Worm (Caenorhabditis elegans): ENCODE measurements around the gene F14F7.7.

F14F7.7 gene

DNA sequence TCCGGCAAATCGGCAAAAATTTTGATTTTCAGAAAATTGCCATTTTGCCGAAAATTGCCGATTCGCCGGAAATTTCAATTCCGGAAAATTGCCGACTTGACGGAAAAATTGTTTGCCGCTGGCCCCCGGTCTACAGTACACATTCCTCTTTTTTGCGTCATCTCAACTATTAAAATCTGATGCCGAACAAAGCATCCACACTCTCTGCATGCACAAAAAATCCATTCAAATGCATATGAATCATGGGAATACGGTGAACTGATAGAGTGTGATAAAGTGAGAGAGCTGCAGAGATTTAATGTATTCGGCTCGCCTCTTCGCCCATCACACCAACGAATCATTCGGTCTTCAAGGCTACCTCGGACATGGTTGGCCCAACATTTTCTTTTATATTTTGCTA is at the start of gene F14F7.7:
Gene F14F7.7, plus strand, starts transcription at position 354 of the 400 bp plus-strand sequence.
- TF ChIP-seq sea-1 (GFP tag; conservative IDR thresholded peaks at IDR 0.05) = no peak
- TF ChIP-seq ceh-36 (tag; optimal IDR thresholded peaks at IDR 0.05) = no peak
- TF ChIP-seq ama-1 (optimal IDR thresholded peaks at IDR 0.05) = no peak
- TF ChIP-seq hnd-1 (tag; optimal IDR thresholded peaks at IDR 0.05) = no peak
- TF ChIP-seq hmbx-1 (tag; optimal IDR thresholded peaks at IDR 0.05) = no peak
- no peak for TF ChIP-seq aly-1 (tag; optimal IDR thresholded peaks at IDR 0.05)
- TF ChIP-seq flt-1 (GFP tag; IDR thresholded peaks at IDR 0.05) = no peak
- TF ChIP-seq tra-4 (tag; optimal IDR thresholded peaks at IDR 0.05) = no peak
- no peak for TF ChIP-seq scrt-1 (GFP tag; IDR thresholded peaks at IDR 0.05)
- TF ChIP-seq tbx-11 (GFP tag; IDR thresholded peaks at IDR 0.05) = no peak
- no peak for TF ChIP-seq ets-7 (tag; optimal IDR thresholded peaks at IDR 0.05)
- no peak for TF ChIP-seq pes-1 (GFP tag; IDR thresholded peaks at IDR 0.05)
- TF ChIP-seq hmg-4 (GFP tag; optimal IDR thresholded peaks at IDR 0.05) = no peak
- TF ChIP-seq tbx-37 (GFP tag; conservative IDR thresholded peaks at IDR 0.05) = no peak
- no peak for TF ChIP-seq ceh-13 (GFP tag; optimal IDR thresholded peaks at IDR 0.05)
- no peak for TF ChIP-seq B0310.2 (tag; optimal IDR thresholded peaks at IDR 0.05)
- no peak for TF ChIP-seq F13C5.2 (tag; optimal IDR thresholded peaks at IDR 0.05)

DNA sequence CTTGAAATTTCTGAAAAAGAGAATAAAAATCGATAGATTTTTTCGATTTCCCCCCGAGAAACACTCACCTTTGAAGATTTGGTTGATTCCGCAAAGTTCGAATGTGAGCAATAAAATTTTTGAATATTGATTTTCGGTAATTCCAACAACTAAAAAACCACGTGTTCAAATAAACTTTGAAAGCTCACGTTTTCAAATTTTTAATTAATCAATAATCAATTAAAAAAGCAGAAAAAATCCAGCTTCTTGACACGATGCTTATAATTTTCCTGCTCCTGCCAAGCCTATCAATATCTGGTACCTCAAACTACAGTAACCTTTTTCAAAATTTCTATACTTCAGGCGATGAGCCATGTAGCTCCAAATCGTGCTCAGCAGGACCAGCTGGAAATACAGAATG is 43.3 kb upstream of the F14F7.7 start, which contains the start of gene ZK1010.5:
Gene ZK1010.5, minus strand, starts transcription at position 101 of the 400 bp plus-strand sequence.
- TF ChIP-seq tbx-37 (GFP tag; conservative IDR thresholded peaks at IDR 0.05) (no peak), ets-7 (tag; optimal IDR thresholded peaks at IDR 0.05) (no peak), ama-1 (optimal IDR thresholded peaks at IDR 0.05) (no peak), ceh-36 (tag; optimal IDR thresholded peaks at IDR 0.05) (no peak), B0310.2 (tag; optimal IDR thresholded peaks at IDR 0.05) (no peak), pes-1 (GFP tag; IDR thresholded peaks at IDR 0.05) (no peak), F13C5.2 (tag; optimal IDR thresholded peaks at IDR 0.05) (no peak), scrt-1 (GFP tag; IDR thresholded peaks at IDR 0.05) (no peak), hmg-4 (GFP tag; optimal IDR thresholded peaks at IDR 0.05) (no peak), ceh-13 (GFP tag; optimal IDR thresholded peaks at IDR 0.05) (no peak), hnd-1 (tag; optimal IDR thresholded peaks at IDR 0.05) (no peak), aly-1 (tag; optimal IDR thresholded peaks at IDR 0.05) (no peak), flt-1 (GFP tag; IDR thresholded peaks at IDR 0.05) (no peak), tbx-11 (GFP tag; IDR thresholded peaks at IDR 0.05) (no peak), sea-1 (GFP tag; conservative IDR thresholded peaks at IDR 0.05) (no peak), hmbx-1 (tag; optimal IDR thresholded peaks at IDR 0.05) (no peak), tra-4 (tag; optimal IDR thresholded peaks at IDR 0.05) (no peak)

DNA sequence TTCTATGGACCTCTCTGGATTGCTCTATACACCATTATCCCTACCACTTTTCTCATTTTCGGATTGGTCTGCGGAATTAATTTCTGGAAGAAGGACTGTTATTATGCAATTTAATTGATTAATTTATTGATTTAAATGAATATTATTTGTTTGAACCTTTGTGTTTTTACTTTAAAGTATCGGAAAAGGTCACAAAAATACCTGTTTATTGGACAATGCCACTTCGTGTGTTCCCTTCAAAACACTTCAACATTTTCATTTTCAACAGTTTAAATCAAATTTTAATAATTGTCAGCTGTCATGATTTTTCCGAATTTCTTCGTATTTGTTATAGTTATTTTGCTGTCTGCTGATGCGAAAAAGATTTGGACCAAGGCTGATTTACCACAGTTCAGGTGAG is 39.7 kb upstream of the F14F7.7 start, which contains the start of gene ZK1010.12:
Gene ZK1010.12, plus strand, starts transcription at position 301 of the 400 bp plus-strand sequence.
- TF ChIP-seq tra-4 (tag; optimal IDR thresholded peaks at IDR 0.05) (no peak), B0310.2 (tag; optimal IDR thresholded peaks at IDR 0.05) (no peak), tbx-37 (GFP tag; conservative IDR thresholded peaks at IDR 0.05) (no peak), F13C5.2 (tag; optimal IDR thresholded peaks at IDR 0.05) (no peak), hmbx-1 (tag; optimal IDR thresholded peaks at IDR 0.05) (no peak), flt-1 (GFP tag; IDR thresholded peaks at IDR 0.05) (no peak), hmg-4 (GFP tag; optimal IDR thresholded peaks at IDR 0.05) (no peak), pes-1 (GFP tag; IDR thresholded peaks at IDR 0.05) (no peak), sea-1 (GFP tag; conservative IDR thresholded peaks at IDR 0.05) (no peak), ets-7 (tag; optimal IDR thresholded peaks at IDR 0.05) (no peak), tbx-11 (GFP tag; IDR thresholded peaks at IDR 0.05) (no peak), scrt-1 (GFP tag; IDR thresholded peaks at IDR 0.05) (no peak), ama-1 (optimal IDR thresholded peaks at IDR 0.05) (no peak)

DNA sequence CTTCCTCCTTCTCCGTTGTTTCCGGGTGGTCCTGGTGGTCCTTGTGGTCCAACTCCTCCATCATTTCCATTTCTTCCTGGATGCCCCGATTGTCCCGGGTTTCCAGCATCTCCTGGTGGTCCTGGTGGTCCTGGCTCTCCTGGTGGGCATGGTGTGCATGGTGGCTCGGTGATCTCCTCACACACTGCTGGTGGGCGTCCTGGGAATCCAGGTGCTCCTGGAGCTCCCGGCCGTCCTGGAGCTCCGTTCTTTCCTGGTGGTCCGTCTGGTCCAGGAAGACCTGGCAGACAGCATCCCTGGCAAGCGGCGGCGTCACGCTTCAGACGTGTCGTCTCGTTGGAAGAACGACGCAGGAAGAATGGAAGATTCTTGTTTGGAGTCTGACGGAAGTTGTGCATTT is 37.6 kb upstream of the F14F7.7 start:
- TF ChIP-seq ets-7 (tag; optimal IDR thresholded peaks at IDR 0.05) = no peak
- no peak for TF ChIP-seq tbx-11 (GFP tag; IDR thresholded peaks at IDR 0.05)
- no peak for TF ChIP-seq hmbx-1 (tag; optimal IDR thresholded peaks at IDR 0.05)
- no peak for TF ChIP-seq ceh-13 (GFP tag; optimal IDR thresholded peaks at IDR 0.05)
- TF ChIP-seq aly-1 (tag; optimal IDR thresholded peaks at IDR 0.05) = no peak
- no peak for TF ChIP-seq tra-4 (tag; optimal IDR thresholded peaks at IDR 0.05)
- TF ChIP-seq tbx-37 (GFP tag; conservative IDR thresholded peaks at IDR 0.05) = no peak
- TF ChIP-seq hmg-4 (GFP tag; optimal IDR thresholded peaks at IDR 0.05) = no peak
- no peak for TF ChIP-seq B0310.2 (tag; optimal IDR thresholded peaks at IDR 0.05)
- TF ChIP-seq hnd-1 (tag; optimal IDR thresholded peaks at IDR 0.05) = no peak
- no peak for TF ChIP-seq ama-1 (optimal IDR thresholded peaks at IDR 0.05)

DNA sequence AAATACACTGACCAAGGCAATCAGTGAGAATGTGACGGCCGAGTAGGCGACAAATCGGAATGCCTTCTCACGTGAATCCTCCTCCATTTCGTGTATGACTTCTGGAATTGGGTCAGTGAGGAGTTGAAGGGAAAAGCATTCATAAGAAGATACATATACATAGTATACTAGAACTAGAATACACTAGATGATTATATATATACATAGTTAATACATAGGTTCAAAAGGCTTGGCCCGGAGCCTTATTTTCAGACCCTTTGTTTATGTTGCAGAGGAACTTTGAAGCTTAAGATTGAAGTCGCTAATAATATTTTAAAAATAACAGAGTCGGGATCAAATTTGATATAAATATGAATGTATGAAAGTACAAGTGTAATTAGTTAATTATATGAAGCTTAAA is 37.1 kb upstream of the F14F7.7 start, which contains the start of gene col-97:
Gene col-97, minus strand, starts transcription at position 101 of the 400 bp plus-strand sequence.
- no peak for TF ChIP-seq tra-4 (tag; optimal IDR thresholded peaks at IDR 0.05)
- TF ChIP-seq ets-7 (tag; optimal IDR thresholded peaks at IDR 0.05) = no peak
- TF ChIP-seq tbx-11 (GFP tag; IDR thresholded peaks at IDR 0.05) = no peak
- TF ChIP-seq sea-1 (GFP tag; conservative IDR thresholded peaks at IDR 0.05) = no peak
- no peak for TF ChIP-seq ama-1 (optimal IDR thresholded peaks at IDR 0.05)
- no peak for TF ChIP-seq F13C5.2 (tag; optimal IDR thresholded peaks at IDR 0.05)
- TF ChIP-seq hmbx-1 (tag; optimal IDR thresholded peaks at IDR 0.05) = no peak
- TF ChIP-seq tbx-37 (GFP tag; conservative IDR thresholded peaks at IDR 0.05) = no peak
- no peak for TF ChIP-seq flt-1 (GFP tag; IDR thresholded peaks at IDR 0.05)
- TF ChIP-seq B0310.2 (tag; optimal IDR thresholded peaks at IDR 0.05) = no peak
- TF ChIP-seq scrt-1 (GFP tag; IDR thresholded peaks at IDR 0.05) = no peak
- no peak for TF ChIP-seq hnd-1 (tag; optimal IDR thresholded peaks at IDR 0.05)
- TF ChIP-seq hmg-4 (GFP tag; optimal IDR thresholded peaks at IDR 0.05) = no peak
- TF ChIP-seq ceh-36 (tag; optimal IDR thresholded peaks at IDR 0.05) = no peak
- no peak for TF ChIP-seq ceh-13 (GFP tag; optimal IDR thresholded peaks at IDR 0.05)
- TF ChIP-seq aly-1 (tag; optimal IDR thresholded peaks at IDR 0.05) = no peak
- no peak for TF ChIP-seq pes-1 (GFP tag; IDR thresholded peaks at IDR 0.05)

DNA sequence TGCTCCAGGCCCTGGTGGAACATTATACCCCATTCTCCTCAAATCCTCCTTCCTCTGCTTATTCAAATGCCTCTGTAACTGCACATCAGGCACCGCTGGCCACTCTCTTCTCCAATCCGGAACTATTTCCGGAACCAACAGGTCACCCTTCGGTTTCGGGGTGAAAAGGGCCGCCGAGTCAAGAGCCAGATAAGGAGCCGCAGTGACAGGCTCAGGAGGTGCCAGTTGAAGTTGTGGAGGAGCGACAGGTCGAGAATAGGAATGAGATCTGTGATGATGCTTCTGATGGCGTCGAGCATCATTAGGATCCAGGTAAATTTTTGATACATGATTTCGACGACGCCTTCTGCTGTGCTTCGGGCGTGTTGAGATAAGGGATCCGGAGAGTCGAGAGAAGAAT is 32.5 kb upstream of the F14F7.7 start:
- TF ChIP-seq tbx-11 (GFP tag; IDR thresholded peaks at IDR 0.05) (no peak), hmbx-1 (tag; optimal IDR thresholded peaks at IDR 0.05) (no peak), ceh-13 (GFP tag; optimal IDR thresholded peaks at IDR 0.05) (no peak), flt-1 (GFP tag; IDR thresholded peaks at IDR 0.05) (no peak), tbx-37 (GFP tag; conservative IDR thresholded peaks at IDR 0.05) (no peak), hnd-1 (tag; optimal IDR thresholded peaks at IDR 0.05) (no peak), F13C5.2 (tag; optimal IDR thresholded peaks at IDR 0.05) (no peak), sea-1 (GFP tag; conservative IDR thresholded peaks at IDR 0.05) (no peak), hmg-4 (GFP tag; optimal IDR thresholded peaks at IDR 0.05) (no peak), B0310.2 (tag; optimal IDR thresholded peaks at IDR 0.05) (no peak), ceh-36 (tag; optimal IDR thresholded peaks at IDR 0.05) (no peak), pes-1 (GFP tag; IDR thresholded peaks at IDR 0.05) (no peak)

DNA sequence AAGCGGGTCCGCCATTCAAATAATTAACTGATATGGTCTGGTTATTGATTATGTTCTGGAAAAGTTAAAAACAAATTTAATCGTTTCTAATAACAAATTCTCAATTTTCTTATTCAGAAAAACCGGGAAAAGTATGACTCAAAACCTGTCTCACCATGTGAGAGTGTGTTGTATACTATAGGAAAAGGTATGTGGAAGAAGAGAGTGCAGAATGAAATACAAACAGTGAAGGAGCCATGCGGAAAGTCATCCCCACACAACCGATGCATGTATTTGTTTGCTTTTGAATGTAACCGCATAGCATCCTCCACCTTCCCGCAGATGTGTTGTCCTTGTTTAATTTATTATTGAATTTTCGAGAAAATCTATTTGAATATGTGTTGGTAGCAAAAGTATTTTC is 30.2 kb upstream of the F14F7.7 start, which contains the start of gene ZK1010.8:
Gene ZK1010.8, minus strand, starts transcription at position 214 of the 400 bp plus-strand sequence.
- no peak for TF ChIP-seq hmbx-1 (tag; optimal IDR thresholded peaks at IDR 0.05)
- no peak for TF ChIP-seq aly-1 (tag; optimal IDR thresholded peaks at IDR 0.05)
- no peak for TF ChIP-seq hmg-4 (GFP tag; optimal IDR thresholded peaks at IDR 0.05)
- no peak for TF ChIP-seq ceh-13 (GFP tag; optimal IDR thresholded peaks at IDR 0.05)
- TF ChIP-seq sea-1 (GFP tag; conservative IDR thresholded peaks at IDR 0.05) = no peak
- TF ChIP-seq ama-1 (optimal IDR thresholded peaks at IDR 0.05) = no peak
- no peak for TF ChIP-seq B0310.2 (tag; optimal IDR thresholded peaks at IDR 0.05)
- no peak for TF ChIP-seq scrt-1 (GFP tag; IDR thresholded peaks at IDR 0.05)

All from whole organism, early embryonic.